Fruit fly (Drosophila melanogaster): Measurements from ENCODE around the gene Cdep.
A peak's percentile ranks its signal among the peaks of the same experiment; 100 is the strongest.

The Cdep gene

DNA sequence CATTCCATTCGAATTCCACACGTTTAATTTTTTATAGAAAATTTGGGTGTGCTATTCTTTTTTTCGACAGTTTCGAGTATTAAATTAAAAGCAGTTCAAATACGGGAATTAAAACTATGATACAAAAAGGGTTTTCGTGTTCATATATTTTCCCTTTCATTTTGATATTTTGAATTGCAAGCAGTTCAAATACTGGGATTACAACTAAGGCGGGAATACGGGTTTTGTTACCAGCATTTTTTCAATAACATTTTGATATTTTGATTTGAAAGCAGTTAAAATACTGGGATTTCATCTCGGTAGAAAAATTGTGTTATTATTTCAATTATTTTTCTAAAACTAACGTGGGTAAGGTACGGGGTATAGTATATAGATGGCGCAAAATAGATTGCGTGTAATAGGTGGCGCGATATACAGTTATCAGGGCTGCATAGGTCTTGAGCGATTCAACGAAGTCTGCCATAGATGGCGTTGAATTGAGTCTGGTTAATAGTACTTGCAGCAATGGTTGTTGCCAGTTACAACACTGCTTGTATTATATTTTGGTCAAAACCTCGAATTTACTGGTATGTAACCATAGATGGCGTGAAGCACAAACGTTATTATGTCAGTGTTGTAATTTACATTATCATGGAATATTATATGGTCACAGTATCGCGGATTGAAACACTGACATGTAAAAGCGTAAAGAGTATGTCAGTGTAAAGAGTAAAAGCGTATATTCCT, 60.2 kb downstream of the Cdep start (continued):
- TF ChIP-seq CoRest (tag; optimal IDR thresholded peaks at IDR 0.05) (peak; percentile 62), Xbp1 (GFP tag; optimal IDR thresholded peaks at IDR 0.05) (peak; percentile 87), Aef1 (GFP tag; IDR thresholded peaks at IDR 0.05) (peak; percentile 34; the same call in 1 of the 3 replicates), slou (GFP tag; optimal IDR thresholded peaks at IDR 0.05) (peak; percentile 36), al (GFP tag; IDR thresholded peaks at IDR 0.05) (0 out of 2 replicates have a peak, but pooled peaks have one; percentile 31), pho (GFP tag; optimal IDR thresholded peaks at IDR 0.05) (peak; percentile 77), CG13424 (tag; optimal IDR thresholded peaks at IDR 0.05) (peak; percentile 43), NfI (GFP tag; optimal IDR thresholded peaks at IDR 0.05) (peak; percentile 68), repo (GFP tag; optimal IDR thresholded peaks at IDR 0.05) (peak; percentile 67), crc (GFP tag; optimal IDR thresholded peaks at IDR 0.05) (peak; percentile 8), luna (GFP tag; optimal IDR thresholded peaks at IDR 0.05) (peak; percentile 35), CG10209 (GFP tag; optimal IDR thresholded peaks at IDR 0.05) (no peak), CG17829 (tag; optimal IDR thresholded peaks at IDR 0.05) (peak; percentile 53), wor (GFP tag; IDR thresholded peaks at IDR 0.05) (no peak), crol (GFP tag; IDR thresholded peaks at IDR 0.05) (no peak), zen2 (GFP tag; IDR thresholded peaks at IDR 0.05; ENCODE audit: partially characterized antibody) (no peak), CG12219 (GFP tag; optimal IDR thresholded peaks at IDR 0.05) (no peak), H15 (GFP tag; IDR thresholded peaks at IDR 0.05) (peak; percentile 72; the same call in 1 of the 3 replicates), CG15011 (GFP tag; optimal IDR thresholded peaks at IDR 0.05) (no peak), CG9797 (GFP tag; optimal IDR thresholded peaks at IDR 0.05) (no peak), H2.0 (GFP tag; IDR thresholded peaks at IDR 0.05) (peak; percentile 44; the same call in 1 of the 2 replicates), Drgx (GFP tag; IDR thresholded peaks at IDR 0.05) (no peak), CG15514 (GFP tag; optimal IDR thresholded peaks at IDR 0.05) (peak; percentile 55), exex (tag; optimal IDR thresholded peaks at IDR 0.05) (no peak), CG4404 (GFP tag; IDR thresholded peaks at IDR 0.05) (peak; percentile 55; the same call in 1 of the 2 replicates), ci (GFP tag; IDR thresholded peaks at IDR 0.05) (peak; percentile 82; the same call in 2 of the 3 replicates), CG18619 (GFP tag; optimal IDR thresholded peaks at IDR 0.05) (no peak), jumu (GFP tag; optimal IDR thresholded peaks at IDR 0.05) (peak; percentile 38), Opbp (GFP tag; IDR thresholded peaks at IDR 0.05; ENCODE audit: partially characterized antibody) (peak; percentile 59), onecut (GFP tag; IDR thresholded peaks at IDR 0.05) (peak; percentile 19; the same call in 1 of the 2 replicates), run (tag; optimal IDR thresholded peaks at IDR 0.05) (no peak), CG33557 (GFP tag; optimal IDR thresholded peaks at IDR 0.05) (no peak), her (GFP tag; optimal IDR thresholded peaks at IDR 0.05) (peak; percentile 33), seq (GFP tag; IDR thresholded peaks at IDR 0.05) (no peak), CG16779 (GFP tag; IDR thresholded peaks at IDR 0.05) (peak; percentile 76), ewg (GFP tag; optimal IDR thresholded peaks at IDR 0.05) (no peak), Lim3 (GFP tag; IDR thresholded peaks at IDR 0.05) (no peak), CG3847 (GFP tag; IDR thresholded peaks at IDR 0.05) (peak; percentile 73), tio (GFP tag; optimal IDR thresholded peaks at IDR 0.05) (peak; percentile 11), CG1024 (GFP tag; IDR thresholded peaks at IDR 0.05) (peak; percentile 66), CG8290 (GFP tag; optimal IDR thresholded peaks at IDR 0.05) (peak; percentile 78), CG8290 (tag; optimal IDR thresholded peaks at IDR 0.05) (peak in 1 of 2 experiments; percentile 93), dm (GFP tag; optimal IDR thresholded peaks at IDR 0.05) (peak; percentile 34), CG8359 (GFP tag; optimal IDR thresholded peaks at IDR 0.05; ENCODE audit: borderline replicate concordance) (no peak), CG17612 (GFP tag; IDR thresholded peaks at IDR 0.05) (peak; percentile 51; the same call in 1 of the 2 replicates), nmo (GFP tag; optimal IDR thresholded peaks at IDR 0.05) (peak; percentile 56), zfh1 (GFP tag; IDR thresholded peaks at IDR 0.05) (peak; percentile 82), btn (GFP tag; optimal IDR thresholded peaks at IDR 0.05) (no peak), tap (tag; optimal IDR thresholded peaks at IDR 0.05) (no peak), da (GFP tag; optimal IDR thresholded peaks at IDR 0.05) (peak; percentile 47)
